Fruit fly (Drosophila melanogaster) whole organism, wandering third instar larva: ENCODE data around the gene CenG1A.

Experiments
- Abd-B ChIP-seq: fragments of >200 bp; optimal IDR thresholded peaks from 2 replicates; lab custom pipeline; 2017; ENCODE audit warnings: missing biosample characterization, missing genetic modification characterization
- CG32264 ChIP-seq: fragments of 200-800 bp; sonication (Bioruptor generic); optimal IDR thresholded peaks from 2 replicates; lab custom pipeline; 2016; ENCODE audit warnings: missing biosample characterization, missing genetic modification characterization
- CG9705 ChIP-seq: fragments of 200-800 bp; sonication (Bioruptor generic); optimal IDR thresholded peaks from 2 replicates; lab custom pipeline; 2018; ENCODE audit warnings: missing biosample characterization, mild to moderate bottlenecking, missing genetic modification characterization
- CrebA ChIP-seq: fragments of 200-800 bp; sonication (Bioruptor generic); optimal IDR thresholded peaks from 2 replicates; lab custom pipeline; 2016; ENCODE audit warnings: missing biosample characterization, mild to moderate bottlenecking, missing genetic modification characterization, borderline replicate concordance
- Dfd ChIP-seq: fragments of >200 bp; optimal IDR thresholded peaks from 2 replicates; lab custom pipeline; 2017; ENCODE audit warnings: missing biosample characterization, missing genetic modification characterization
- Dif ChIP-seq: fragments of 200-275, 200-300 bp; sonication (Bioruptor generic); optimal IDR thresholded peaks from 2 replicates; lab custom pipeline; 2018; ENCODE audit warnings: missing biosample characterization, missing genetic modification characterization; ENCODE audit not compliant: partially characterized antibody
- GATAd ChIP-seq: sonication (Bioruptor generic); optimal IDR thresholded peaks from 2 replicates; lab custom pipeline; 2016; ENCODE audit warnings: missing biosample characterization, missing genetic modification characterization
- HLH106 ChIP-seq: fragments of 200-800 bp; optimal IDR thresholded peaks from 3 replicates; lab custom pipeline; 2019; ENCODE audit warnings: missing biosample characterization, mild to moderate bottlenecking, missing genetic modification characterization, moderate library complexity
- Hnf4 ChIP-seq: fragments of 200-800 bp; sonication (Bioruptor generic); optimal IDR thresholded peaks from 2 replicates; lab custom pipeline; 2016; ENCODE audit warnings: missing biosample characterization, mild to moderate bottlenecking, missing genetic modification characterization
- Hr78 ChIP-seq: fragments of >200 bp; optimal IDR thresholded peaks from 2 replicates; lab custom pipeline; 2017; ENCODE audit warnings: missing biosample characterization, missing genetic modification characterization
- Hr83 ChIP-seq: fragments of 200-300 bp; sonication (Bioruptor generic); optimal IDR thresholded peaks from 2 replicates; lab custom pipeline; 2016; ENCODE audit warnings: missing biosample characterization, mild to moderate bottlenecking, missing genetic modification characterization, moderate library complexity; ENCODE audit not compliant: poor library complexity, severe bottlenecking
- Jra ChIP-seq: sonication (Bioruptor generic); optimal IDR thresholded peaks from 2 replicates; lab custom pipeline; 2016; ENCODE audit warnings: missing biosample characterization, missing genetic modification characterization
- Mio ChIP-seq: sonication (Bioruptor generic); optimal IDR thresholded peaks from 2 replicates; lab custom pipeline; 2016; ENCODE audit warnings: missing biosample characterization, missing genetic modification characterization
- Myc ChIP-seq: fragments of >200 bp; optimal IDR thresholded peaks from 2 replicates; lab custom pipeline; 2017
- N ChIP-seq: fragments of >200 bp; optimal IDR thresholded peaks from 2 replicates; lab custom pipeline; 2018; ENCODE audit warnings: missing biosample characterization, missing external identifiers, missing genetic modification characterization
- OdsH ChIP-seq: fragments of 200-800 bp; sonication (Bioruptor generic); optimal IDR thresholded peaks from 2 replicates; lab custom pipeline; 2016; ENCODE audit warnings: missing biosample characterization, mild to moderate bottlenecking, missing genetic modification characterization
- Rel ChIP-seq, 2 experiments: fragments of 200-800 bp; sonication (Bioruptor generic) in 1 of 2; optimal IDR thresholded peaks; 2 replicates in 1 of 2; 3 replicates in 1 of 2; lab custom pipeline; 2016 to 2019; ENCODE audit warnings: mild to moderate bottlenecking in 2 of 2, missing biosample characterization in 2 of 2, missing genetic modification characterization in 2 of 2, moderate library complexity in 1 of 2
- Sp1 ChIP-seq: fragments of 200-800 bp; sonication (Bioruptor generic); optimal IDR thresholded peaks from 3 replicates; lab custom pipeline; 2019; ENCODE audit warnings: missing biosample characterization, mild to moderate bottlenecking, missing genetic modification characterization, moderate library complexity
- Vsx2 ChIP-seq: fragments of 200-300, 225-300 bp; sonication (Bioruptor generic); optimal IDR thresholded peaks from 2 replicates; lab custom pipeline; 2018; ENCODE audit warnings: missing biosample characterization, missing genetic modification characterization; ENCODE audit not compliant: partially characterized antibody
- br ChIP-seq: fragments of 200-800 bp; sonication (Bioruptor generic); optimal IDR thresholded peaks from 2 replicates; lab custom pipeline; 2016; ENCODE audit warnings: missing biosample characterization, missing genetic modification characterization
- brk ChIP-seq: fragments of 200-800 bp; sonication (Bioruptor generic); optimal IDR thresholded peaks from 2 replicates; lab custom pipeline; 2016; ENCODE audit warnings: missing biosample characterization, mild to moderate bottlenecking, missing genetic modification characterization
- dl ChIP-seq, 2 experiments: fragments of 175-275, 200-275 bp in 1 of 2; fragments of 200-275 bp in 1 of 2; sonication (Bioruptor generic); optimal IDR thresholded peaks; lab custom pipeline; 2018; ENCODE audit warnings: mild to moderate bottlenecking in 2 of 2, missing biosample characterization in 2 of 2, missing genetic modification characterization in 2 of 2, moderate library complexity in 2 of 2; ENCODE audit not compliant: partially characterized antibody in 2 of 2, insufficient read depth in 1 of 2
- dmrt93B ChIP-seq: fragments of 200-800 bp; sonication (Bioruptor generic); optimal IDR thresholded peaks from 2 replicates; lab custom pipeline; 2018; ENCODE audit warnings: missing biosample characterization, mild to moderate bottlenecking, missing genetic modification characterization
- dsf ChIP-seq: sonication (Bioruptor generic); optimal IDR thresholded peaks from 2 replicates; lab custom pipeline; 2016; ENCODE audit warnings: missing biosample characterization, missing genetic modification characterization, borderline replicate concordance
- ey ChIP-seq: fragments of 200-800 bp; sonication (Bioruptor generic); optimal IDR thresholded peaks from 2 replicates; lab custom pipeline; 2016; ENCODE audit warnings: missing biosample characterization, missing genetic modification characterization
- foxo ChIP-seq, 2 experiments: fragments of 200-800 bp; sonication (Bioruptor generic); optimal IDR thresholded peaks; 2 replicates in 1 of 2; 3 replicates in 1 of 2; lab custom pipeline; 2016 to 2017; ENCODE audit warnings: missing biosample characterization in 2 of 2, missing genetic modification characterization in 2 of 2
- fru ChIP-seq: fragments of 200-800 bp; sonication (Bioruptor generic); optimal IDR thresholded peaks from 3 replicates; lab custom pipeline; 2016; ENCODE audit warnings: missing biosample characterization, mild to moderate bottlenecking, missing genetic modification characterization
- h ChIP-seq: fragments of 200-800 bp; sonication (Bioruptor generic); optimal IDR thresholded peaks from 3 replicates; lab custom pipeline; 2016; ENCODE audit warnings: missing biosample characterization, mild to moderate bottlenecking, missing genetic modification characterization
- jim ChIP-seq: fragments of 175-275, 200-325 bp; sonication (Bioruptor generic); optimal IDR thresholded peaks from 2 replicates; lab custom pipeline; 2016; ENCODE audit warnings: missing biosample characterization, mild to moderate bottlenecking, missing genetic modification characterization
- lola ChIP-seq: fragments of >200 bp; optimal IDR thresholded peaks from 2 replicates; lab custom pipeline; 2017; ENCODE audit warnings: missing biosample characterization, missing genetic modification characterization
- pan ChIP-seq: fragments of >200 bp; optimal IDR thresholded peaks from 2 replicates; lab custom pipeline; 2017
- psq ChIP-seq: fragments of 200-800 bp; sonication (Bioruptor generic); optimal IDR thresholded peaks from 3 replicates; lab custom pipeline; 2017; ENCODE audit warnings: missing biosample characterization, mild to moderate bottlenecking, missing genetic modification characterization, moderate library complexity
- rgr ChIP-seq: fragments of 200-800 bp; sonication (Bioruptor generic); optimal IDR thresholded peaks from 3 replicates; lab custom pipeline; 2016; ENCODE audit warnings: missing biosample characterization, mild to moderate bottlenecking, missing genetic modification characterization
- sage ChIP-seq: fragments of 200-800 bp; sonication (Bioruptor generic); optimal IDR thresholded peaks from 2 replicates; lab custom pipeline; 2016; ENCODE audit warnings: missing biosample characterization, mild to moderate bottlenecking, missing genetic modification characterization
- sv ChIP-seq: fragments of 200-800 bp; sonication (Bioruptor generic); optimal IDR thresholded peaks from 3 replicates; lab custom pipeline; 2016; ENCODE audit warnings: missing biosample characterization, missing genetic modification characterization
- tai ChIP-seq: sonication (Bioruptor generic); optimal IDR thresholded peaks from 2 replicates; lab custom pipeline; 2016; ENCODE audit warnings: missing biosample characterization, missing genetic modification characterization
- usp ChIP-seq: fragments of >200 bp; optimal IDR thresholded peaks from 2 replicates; lab custom pipeline; 2017; ENCODE audit warnings: missing biosample characterization, missing genetic modification characterization
- woc ChIP-seq: sonication (Bioruptor generic); optimal IDR thresholded peaks from 2 replicates; lab custom pipeline; 2016; ENCODE audit warnings: missing biosample characterization, mild to moderate bottlenecking, missing genetic modification characterization

The CenG1A gene

DNA sequence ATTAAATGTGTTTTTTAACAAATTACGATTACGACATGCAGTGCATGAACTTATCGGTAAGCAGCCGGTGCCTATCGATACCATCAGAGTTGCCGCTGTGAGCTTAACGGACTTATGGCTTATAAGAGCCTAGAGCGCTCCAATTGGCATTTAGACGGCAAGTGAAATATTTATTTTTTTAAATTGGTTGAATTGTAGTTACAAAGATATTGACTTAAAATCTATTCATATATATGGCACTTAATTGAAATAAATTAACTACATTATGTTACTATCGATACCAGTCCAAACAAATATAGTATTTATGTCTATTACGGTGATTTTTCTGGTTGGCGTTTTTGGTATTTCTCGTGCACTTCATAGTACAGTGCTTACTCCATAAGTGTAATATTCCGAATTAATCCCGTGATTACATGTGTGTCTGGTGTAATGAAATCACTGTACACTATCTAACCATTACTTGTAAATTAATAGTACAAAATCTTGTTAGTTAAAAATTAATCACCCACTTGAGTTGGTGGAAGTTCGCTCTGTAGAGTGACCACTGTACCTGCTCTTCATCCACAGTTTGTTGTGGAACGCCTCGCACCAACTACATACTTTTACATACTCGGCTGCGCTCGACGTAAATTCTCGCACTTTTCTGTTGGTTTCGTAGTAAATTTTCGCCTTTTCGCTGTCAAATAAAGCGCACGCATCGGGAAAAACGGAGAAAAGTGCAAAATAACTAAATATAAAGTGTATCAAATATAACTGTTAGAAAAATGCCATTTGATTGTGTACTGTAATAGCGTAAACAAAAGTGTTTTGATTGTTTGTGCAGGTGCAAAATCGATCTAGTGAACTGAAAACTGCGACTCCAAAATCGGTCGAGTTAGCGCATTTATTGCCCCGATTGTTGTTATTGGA, at the start of gene CenG1A, which contains the start of gene mRpS23:
Gene CenG1A (plus strand): TSS at position 563 of the 909 bp plus-strand sequence.
Gene mRpS23 (minus strand): TSS at position 71 of the 909 bp plus-strand sequence.
- peak; percentile 100 for TF ChIP-seq ey (GFP tag; lab: Kevin White, UChicago)
- TF ChIP-seq Jra (GFP tag; lab: Kevin White, UChicago), result peak; percentile 99
- peak; percentile 98 for TF ChIP-seq GATAd (GFP tag; lab: Kevin White, UChicago)
- TF ChIP-seq CrebA, result no peak
- TF ChIP-seq fru (GFP tag; lab: Kevin White, UChicago), result peak; percentile 100
- peak; percentile 100 for TF ChIP-seq Sp1 (GFP tag; lab: Kevin White, UChicago)
- TF ChIP-seq dsf (GFP tag; lab: Kevin White, UChicago), result peak; percentile 98
- TF ChIP-seq CG9705 (GFP tag; lab: Kevin White, UChicago), result peak; percentile 99
- TF ChIP-seq br (GFP tag; lab: Kevin White, UChicago), result peak; percentile 100
- peak; percentile 98 for TF ChIP-seq jim (GFP tag; lab: Kevin White, UChicago)
- peak; percentile 99 to 100 for TF ChIP-seq foxo (GFP tag; optimal IDR thresholded peaks at IDR 0.05; lab: Kevin White, UChicago)
- TF ChIP-seq Mio (GFP tag; lab: Kevin White, UChicago), result peak; percentile 97
- TF ChIP-seq psq (GFP tag; lab: Kevin White, UChicago), result peak; percentile 99
- peak; percentile 6 for TF ChIP-seq Myc (lab: Kevin White, UChicago)
- TF ChIP-seq dmrt93B (GFP tag; lab: Kevin White, UChicago), result peak; percentile 99
- peak; percentile 100 for TF ChIP-seq Hnf4 (GFP tag; lab: Kevin White, UChicago)
- TF ChIP-seq Hr78, result no peak
- peak; percentile 100 for TF ChIP-seq Hr83 (GFP tag; lab: Kevin White, UChicago)
- no peak for TF ChIP-seq pan (lab: Kevin White, UChicago)
- TF ChIP-seq CG32264, result peak; percentile 99
- TF ChIP-seq Rel (GFP tag; optimal IDR thresholded peaks at IDR 0.05; lab: Kevin White, UChicago), result peak; percentile 99
- peak; percentile 96 for TF ChIP-seq Rel (tag; optimal IDR thresholded peaks at IDR 0.05; lab: Kevin White, UChicago)
- peak; percentile 100 for TF ChIP-seq h (GFP tag; lab: Kevin White, UChicago)
- TF ChIP-seq HLH106 (tag; lab: Kevin White, UChicago), result peak; percentile 100
- TF ChIP-seq tai, result no peak
- TF ChIP-seq woc, result peak; percentile 100
- TF ChIP-seq sv (GFP tag; lab: Kevin White, UChicago), result peak; percentile 100
- TF ChIP-seq dl (GFP tag; optimal IDR thresholded peaks at IDR 0.05; lab: Kevin White, UChicago; ENCODE audit: insufficient read depth in 1 of 2, partially characterized antibody in 2 of 2), result no peak
- no peak for TF ChIP-seq usp (GFP tag; lab: Kevin White, UChicago)
- TF ChIP-seq Abd-B (GFP tag; lab: Kevin White, UChicago), result no peak
- TF ChIP-seq Vsx2, result no peak
- TF ChIP-seq brk (GFP tag; lab: Kevin White, UChicago), result no peak
- TF ChIP-seq sage, result peak; percentile 99
- TF ChIP-seq rgr (GFP tag; lab: Kevin White, UChicago), result peak; percentile 100
- TF ChIP-seq OdsH (GFP tag; lab: Kevin White, UChicago), result peak; percentile 100
- TF ChIP-seq lola (GFP tag; lab: Kevin White, UChicago), result no peak
- no peak for TF ChIP-seq N (GFP tag; lab: Kevin White, UChicago)
- TF ChIP-seq Dfd (GFP tag; lab: Kevin White, UChicago), result no peak
- TF ChIP-seq Dif (GFP tag; lab: Kevin White, UChicago), result no peak

DNA sequence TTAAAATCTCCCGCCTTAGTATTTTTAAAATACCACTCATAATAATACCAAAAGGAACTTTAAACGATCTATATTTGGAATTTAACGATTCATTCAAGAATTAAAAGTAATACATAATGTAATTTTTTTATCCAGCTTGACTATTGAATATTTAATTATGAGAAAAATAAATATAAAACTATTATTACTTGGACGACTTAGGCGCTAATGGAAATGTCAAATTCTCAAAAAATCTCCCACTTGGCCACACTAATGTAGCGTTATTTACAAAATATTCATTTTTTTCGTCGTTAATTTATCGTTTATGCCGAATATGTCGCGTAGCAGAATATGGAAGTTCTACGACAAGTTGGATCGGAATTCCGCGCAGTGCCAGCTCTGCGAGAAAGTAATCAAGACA, 44.6 kb upstream of the CenG1A start, which contains the start of gene CG16863:
Gene CG16863 (plus strand): TSS at position 245 of the 400 bp plus-strand sequence.
- TF ChIP-seq brk (GFP tag; lab: Kevin White, UChicago) (no peak), Rel (GFP tag; optimal IDR thresholded peaks at IDR 0.05; lab: Kevin White, UChicago) (no peak), Rel (tag; optimal IDR thresholded peaks at IDR 0.05; lab: Kevin White, UChicago) (peak; percentile 54), Jra (GFP tag; lab: Kevin White, UChicago) (no peak), CG32264 (no peak), ey (GFP tag; lab: Kevin White, UChicago) (no peak)
